Worm (Caenorhabditis elegans): Measurements from ENCODE around the gene K12H6.2.

ce11 chrII:2859315-2859714 is 44.0 kb upstream of the K12H6.2 start:
- TF ChIP-seq alr-1 (tag; optimal IDR thresholded peaks at IDR 0.05), result no peak
- no peak for TF ChIP-seq unc-62 (GFP tag; optimal IDR thresholded peaks at IDR 0.05)
- no peak for TF ChIP-seq ceh-82 (tag; optimal IDR thresholded peaks at IDR 0.05)
- TF ChIP-seq unc-39 (tag; optimal IDR thresholded peaks at IDR 0.05), result no peak
- no peak for TF ChIP-seq nhr-21 (tag; optimal IDR thresholded peaks at IDR 0.05)
- no peak for TF ChIP-seq mdl-1 (tag; optimal IDR thresholded peaks at IDR 0.05)
- TF ChIP-seq sma-3 (GFP tag; optimal IDR thresholded peaks at IDR 0.05), result no peak
- no peak for TF ChIP-seq ZK546.5 (tag; optimal IDR thresholded peaks at IDR 0.05)
- TF ChIP-seq crh-2 (tag; optimal IDR thresholded peaks at IDR 0.05), result no peak
- no peak for TF ChIP-seq lsy-2 (tag; optimal IDR thresholded peaks at IDR 0.05)

Measured in whole organism, L2 larva.